Fruit fly (Drosophila melanogaster) whole organism, adult: Measurements from ENCODE around the gene CG34331.
A peak's percentile ranks its signal among the peaks of the same experiment; 100 is the strongest.

Source experiments
- CG11617 ChIP-seq: fragments of 200-800 bp; sonication (Bioruptor generic); optimal IDR thresholded peaks from 2 replicates; lab custom pipeline; 2017; ENCODE audit warnings: mild to moderate bottlenecking, missing biosample characterization, missing genetic modification reagents, missing genetic modification characterization
- CG12768 ChIP-seq: fragments of 200-800 bp; sonication (Bioruptor generic); optimal IDR thresholded peaks from 2 replicates; lab custom pipeline; 2017; ENCODE audit warnings: missing biosample characterization, missing genetic modification characterization, mild to moderate bottlenecking, moderate library complexity, missing genetic modification reagents
- CG14711 ChIP-seq: fragments of 200-800 bp; sonication (Bioruptor generic); optimal IDR thresholded peaks from 2 replicates; lab custom pipeline; 2018; ENCODE audit warnings: missing biosample characterization, mild to moderate bottlenecking, missing genetic modification characterization, moderate library complexity
- CG1620 ChIP-seq: fragments of 200-800 bp; sonication (Bioruptor generic); optimal IDR thresholded peaks from 2 replicates; lab custom pipeline; 2016; ENCODE audit warnings: missing biosample characterization, missing genetic modification characterization
- CG33017 ChIP-seq: fragments of 200-800 bp; sonication (Bioruptor generic); optimal IDR thresholded peaks from 2 replicates; lab custom pipeline; 2018; ENCODE audit warnings: missing biosample characterization, mild to moderate bottlenecking, missing genetic modification characterization, moderate library complexity
- CG5204 ChIP-seq: fragments of 200-800 bp; sonication (Bioruptor generic); optimal IDR thresholded peaks from 2 replicates; lab custom pipeline; 2016; ENCODE audit warnings: missing biosample characterization, missing genetic modification characterization
- CG7045 ChIP-seq: fragments of 200-800 bp; sonication (Bioruptor generic); optimal IDR thresholded peaks from 2 replicates; lab custom pipeline; 2017; ENCODE audit warnings: missing biosample characterization, mild to moderate bottlenecking, missing genetic modification characterization
- CG7101 ChIP-seq: fragments of 200-800 bp; sonication (Bioruptor generic); optimal IDR thresholded peaks from 2 replicates; lab custom pipeline; 2018; ENCODE audit warnings: missing biosample characterization, mild to moderate bottlenecking, missing genetic modification characterization, moderate library complexity
- Clk ChIP-seq: fragments of 200-800 bp; sonication (Bioruptor generic); optimal IDR thresholded peaks from 2 replicates; lab custom pipeline; 2017; ENCODE audit warnings: missing biosample characterization, missing genetic modification characterization
- Crg-1 ChIP-seq: fragments of 200-800 bp; sonication (Bioruptor generic); optimal IDR thresholded peaks from 2 replicates; lab custom pipeline; 2016; ENCODE audit warnings: missing biosample characterization, missing genetic modification characterization
- Hr96 ChIP-seq: fragments of 200-800 bp; sonication (Bioruptor generic); optimal IDR thresholded peaks from 2 replicates; lab custom pipeline; 2016; ENCODE audit warnings: missing biosample characterization, missing genetic modification characterization
- Mnt ChIP-seq: fragments of 200-800 bp; sonication (Bioruptor generic); optimal IDR thresholded peaks from 2 replicates; lab custom pipeline; 2016; ENCODE audit warnings: missing biosample characterization, mild to moderate bottlenecking, missing genetic modification characterization
- bab1 ChIP-seq: fragments of 200-800 bp; sonication (Bioruptor generic); optimal IDR thresholded peaks from 3 replicates; lab custom pipeline; 2019; ENCODE audit warnings: missing biosample characterization, mild to moderate bottlenecking, missing genetic modification characterization, moderate library complexity
- cic ChIP-seq: fragments of 200-800 bp; sonication (Bioruptor generic); optimal IDR thresholded peaks from 2 replicates; lab custom pipeline; 2017; ENCODE audit warnings: missing biosample characterization, mild to moderate bottlenecking, missing genetic modification characterization, moderate library complexity
- cnc ChIP-seq, 2 experiments: fragments of >200 bp; optimal IDR thresholded peaks; 2 replicates each; lab custom pipeline; 2017
- kay ChIP-seq: fragments of 200-800 bp; sonication (Bioruptor generic); peaks from one replicate; lab custom pipeline; 2016; ENCODE audit warnings: missing biosample characterization, missing genetic modification characterization, borderline replicate concordance
- ovo ChIP-seq: fragments of 200-800 bp; sonication (Bioruptor generic); optimal IDR thresholded peaks from 2 replicates; lab custom pipeline; 2016; ENCODE audit warnings: missing biosample characterization, missing genetic modification characterization
- pad ChIP-seq: fragments of 200-800 bp; sonication (Bioruptor generic); optimal IDR thresholded peaks from 3 replicates; lab custom pipeline; 2017; ENCODE audit warnings: missing biosample characterization, missing genetic modification characterization, mild to moderate bottlenecking, moderate library complexity, missing genetic modification reagents
- tj ChIP-seq: fragments of 200-800 bp; sonication (Bioruptor generic); optimal IDR thresholded peaks from 3 replicates; lab custom pipeline; 2017; ENCODE audit warnings: missing biosample characterization, mild to moderate bottlenecking, missing genetic modification characterization, moderate library complexity
- toe ChIP-seq: fragments of 200-800 bp; sonication (Bioruptor generic); optimal IDR thresholded peaks from 2 replicates; lab custom pipeline; 2016; ENCODE audit warnings: missing biosample characterization, missing genetic modification characterization

Gene CG34331

dm6 chrX:20173464-20173995 is 51.3 kb downstream of the CG34331 start, which contains the start of gene AnxB10:
Gene AnxB10 (minus strand): TSS chrX:20173514.
- TF ChIP-seq toe (GFP tag; lab: Kevin White, UChicago) (peak; percentile 89), pad (GFP tag; lab: Kevin White, UChicago) (peak; percentile 86), Clk (peak; percentile 64), cnc (optimal IDR thresholded peaks at IDR 0.05; lab: Kevin White, UChicago) (no peak), CG5204 (GFP tag; lab: Kevin White, UChicago) (peak; percentile 92), bab1 (GFP tag; lab: Kevin White, UChicago) (peak; percentile 96), CG7101 (tag; lab: Kevin White, UChicago) (peak; percentile 91), CG14711 (tag; lab: Kevin White, UChicago) (peak; percentile 87), kay (GFP tag; lab: Kevin White, UChicago) (peak; percentile 89), cic (peak; percentile 64), Mnt (GFP tag; lab: Kevin White, UChicago) (peak; percentile 72), Crg-1 (GFP tag; lab: Kevin White, UChicago) (peak; percentile 92), Hr96 (GFP tag; lab: Kevin White, UChicago) (peak; percentile 95), ovo (GFP tag; lab: Kevin White, UChicago) (peak; percentile 90), tj (GFP tag; lab: Kevin White, UChicago) (peak; percentile 79), CG1620 (GFP tag; lab: Kevin White, UChicago) (peak; percentile 90), CG12768 (GFP tag; lab: Kevin White, UChicago) (peak; percentile 89), CG11617 (GFP tag; lab: Kevin White, UChicago) (peak; percentile 96), CG7045 (peak; percentile 93), CG33017 (tag; lab: Kevin White, UChicago) (peak; percentile 85)
